Worm (Caenorhabditis elegans) whole organism, L1 larva: Measurements from ENCODE around the gene W10C4.1.

Experiments
- C04F5.9 ChIP-seq: sonication (generic microtip); optimal IDR thresholded peaks from 2 replicates; lab custom pipeline; 2016; ENCODE audit warnings: missing genetic modification characterization, missing compliant biosample characterization
- C16A3.4 ChIP-seq: fragments of 150-350 bp; optimal IDR thresholded peaks from 2 replicates; lab custom pipeline; 2014; ENCODE audit warnings: missing biosample characterization, missing genetic modification characterization
- C34B4.2 ChIP-seq: sonication (generic microtip); optimal IDR thresholded peaks from 2 replicates; lab custom pipeline; 2017; ENCODE audit warnings: mild to moderate bottlenecking, missing genetic modification characterization, missing compliant biosample characterization
- F16B12.6 ChIP-seq: fragments of 150-350 bp; optimal IDR thresholded peaks from 2 replicates; lab custom pipeline; 2014; ENCODE audit warnings: missing biosample characterization, missing genetic modification characterization
- Y116A8C.19 ChIP-seq: sonication (generic microtip); optimal IDR thresholded peaks from 2 replicates; lab custom pipeline; 2016; ENCODE audit warnings: missing compliant biosample characterization, missing genetic modification characterization, borderline replicate concordance
- alr-1 ChIP-seq: fragments of 200-800 bp; sonication (Bioruptor generic); optimal IDR thresholded peaks from 2 replicates; lab custom pipeline; 2018; ENCODE audit warnings: borderline replicate concordance, mild to moderate bottlenecking, missing genetic modification characterization, missing compliant biosample characterization
- ceh-82 ChIP-seq, 3 experiments: fragments of 150-350 bp in 1 of 3; sonication (generic microtip) in 2 of 3; optimal IDR thresholded peaks; 2 replicates each; lab custom pipeline; 2014 to 2017; ENCODE audit warnings: missing biosample characterization in 3 of 3, missing genetic modification characterization in 3 of 3
- ces-1 ChIP-seq: fragments of 150-350 bp; optimal IDR thresholded peaks from 2 replicates; lab custom pipeline; 2014; ENCODE audit warnings: missing biosample characterization, missing genetic modification reagents, missing genetic modification characterization
- dsc-1 ChIP-seq: sonication (generic microtip); optimal IDR thresholded peaks from 2 replicates; lab custom pipeline; 2016; ENCODE audit warnings: mild to moderate bottlenecking, missing genetic modification characterization, missing compliant biosample characterization
- efl-1 ChIP-seq, 4 experiments: fragments of 150-350 bp; optimal IDR thresholded peaks in 3 of 4; peaks in 1 of 4; 1 replicate in 1 of 4; 2 replicates in 3 of 4; lab custom pipeline; 2014; ENCODE audit warnings: missing biosample characterization in 2 of 4, missing genetic modification characterization in 2 of 4, missing genetic modification reagents in 2 of 4
- fkh-10 ChIP-seq: sonication (generic microtip); optimal IDR thresholded peaks from 2 replicates; lab custom pipeline; 2017; ENCODE audit warnings: missing biosample characterization, missing genetic modification reagents, missing genetic modification characterization
- hlh-17 ChIP-seq: fragments of 200-800 bp; sonication (Bioruptor generic); optimal IDR thresholded peaks from 2 replicates; lab custom pipeline; 2018; ENCODE audit warnings: missing genetic modification characterization, mild to moderate bottlenecking, missing compliant biosample characterization, moderate library complexity, borderline replicate concordance
- hpl-2 ChIP-seq: fragments of 150-350 bp; optimal IDR thresholded peaks from 2 replicates; lab custom pipeline; 2014; ENCODE audit warnings: missing biosample characterization, missing genetic modification reagents, missing genetic modification characterization
- irx-1 ChIP-seq: sonication (generic microtip); optimal IDR thresholded peaks from 2 replicates; lab custom pipeline; 2016; ENCODE audit warnings: missing genetic modification characterization, missing compliant biosample characterization
- isw-1 ChIP-seq: fragments of 200-800 bp; sonication (Bioruptor generic); IDR thresholded peaks from 2 replicates; pipeline ENCODE4 v1.3.6; 2022; ENCODE audit warnings: missing genetic modification characterization, missing compliant biosample characterization
- jun-1 ChIP-seq: fragments of 150-350 bp; optimal IDR thresholded peaks from 2 replicates; lab custom pipeline; 2014; ENCODE audit warnings: missing biosample characterization, missing genetic modification reagents, missing genetic modification characterization
- lin-14 ChIP-seq: fragments of 200-800 bp; sonication (Bioruptor generic); optimal IDR thresholded peaks from 2 replicates; lab custom pipeline; 2018; ENCODE audit warnings: mild to moderate bottlenecking, missing genetic modification characterization, moderate library complexity, missing compliant biosample characterization
- lir-3 ChIP-seq: sonication (generic microtip); optimal IDR thresholded peaks from 2 replicates; lab custom pipeline; 2016; ENCODE audit warnings: mild to moderate bottlenecking, missing genetic modification characterization, moderate library complexity, missing compliant biosample characterization; ENCODE audit not compliant: poor library complexity
- lsy-2 ChIP-seq, 2 experiments: fragments of 150-350 bp; optimal IDR thresholded peaks; 2 replicates each; lab custom pipeline; 2014; ENCODE audit warnings: missing biosample characterization in 2 of 2, missing genetic modification characterization in 2 of 2
- mdl-1 ChIP-seq, 2 experiments: fragments of 150-350 bp; optimal IDR thresholded peaks; 2 replicates each; lab custom pipeline; 2014 to 2017; ENCODE audit warnings: missing biosample characterization in 2 of 2, missing genetic modification characterization in 2 of 2, inconsistent platforms in 1 of 2
- nhr-12 ChIP-seq: sonication (generic microtip); optimal IDR thresholded peaks from 2 replicates; lab custom pipeline; 2017; ENCODE audit warnings: missing biosample characterization, missing genetic modification characterization
- nhr-20 ChIP-seq: sonication (generic microtip); optimal IDR thresholded peaks from 2 replicates; lab custom pipeline; 2016; ENCODE audit warnings: mild to moderate bottlenecking, missing genetic modification characterization, missing compliant biosample characterization
- nhr-28 ChIP-seq: fragments of 150-350 bp; optimal IDR thresholded peaks from 2 replicates; lab custom pipeline; 2014; ENCODE audit warnings: missing biosample characterization, missing genetic modification characterization
- nhr-47 ChIP-seq: sonication (generic microtip); optimal IDR thresholded peaks from 2 replicates; lab custom pipeline; 2016; ENCODE audit warnings: mild to moderate bottlenecking, missing genetic modification characterization, moderate library complexity, missing compliant biosample characterization
- nhr-84 ChIP-seq: sonication (generic microtip); optimal IDR thresholded peaks from 2 replicates; lab custom pipeline; 2017; ENCODE audit warnings: missing biosample characterization, missing genetic modification characterization
- nhr-90 ChIP-seq: sonication (generic microtip); optimal IDR thresholded peaks from 2 replicates; lab custom pipeline; 2016; ENCODE audit warnings: mild to moderate bottlenecking, missing genetic modification characterization, missing compliant biosample characterization; ENCODE audit not compliant: poor library complexity
- pag-3 ChIP-seq: sonication (generic microtip); optimal IDR thresholded peaks from 2 replicates; lab custom pipeline; 2017; ENCODE audit warnings: missing genetic modification characterization, mild to moderate bottlenecking, missing compliant biosample characterization, antibody characterized with exemption, borderline replicate concordance; ENCODE audit not compliant: insufficient read depth
- pax-3 ChIP-seq: fragments of 200-800 bp; sonication (Bioruptor generic); optimal IDR thresholded peaks from 2 replicates; lab custom pipeline; 2018; ENCODE audit warnings: mild to moderate bottlenecking, missing genetic modification characterization, moderate library complexity, missing compliant biosample characterization
- skn-1 ChIP-seq: fragments of 150-350 bp; optimal IDR thresholded peaks from 2 replicates; lab custom pipeline; 2014; ENCODE audit warnings: missing biosample characterization, missing genetic modification characterization
- snu-23 ChIP-seq: sonication (generic microtip); optimal IDR thresholded peaks from 2 replicates; lab custom pipeline; 2016; ENCODE audit warnings: missing genetic modification characterization, missing compliant biosample characterization
- sptf-1 ChIP-seq: fragments of 150-350 bp; optimal IDR thresholded peaks from 2 replicates; lab custom pipeline; 2014; ENCODE audit warnings: missing biosample characterization, missing genetic modification characterization
- swsn-7 ChIP-seq: sonication (generic microtip); optimal IDR thresholded peaks from 2 replicates; lab custom pipeline; 2016; ENCODE audit warnings: missing genetic modification characterization, missing compliant biosample characterization
- unc-98 ChIP-seq: fragments of 200-800 bp; sonication (Bioruptor generic); IDR thresholded peaks from 2 replicates; pipeline ENCODE4 v1.3.6; 2022; ENCODE audit warnings: missing genetic modification characterization, missing compliant biosample characterization
- xbp-1 ChIP-seq: sonication (generic microtip); optimal IDR thresholded peaks from 2 replicates; lab custom pipeline; 2016; ENCODE audit warnings: missing genetic modification characterization, missing compliant biosample characterization
- zip-4 ChIP-seq: fragments of 200-800 bp; sonication (Bioruptor generic); optimal IDR thresholded peaks from 2 replicates; lab custom pipeline; 2018; ENCODE audit warnings: mild to moderate bottlenecking, missing genetic modification characterization, moderate library complexity, missing compliant biosample characterization
- ztf-11 ChIP-seq, 2 experiments: sonication (generic microtip); optimal IDR thresholded peaks; 2 replicates each; lab custom pipeline; 2016 to 2017; ENCODE audit warnings: missing genetic modification characterization in 2 of 2, missing biosample characterization in 1 of 2, missing compliant biosample characterization in 1 of 2
- ztf-4 ChIP-seq: fragments of 150-350 bp; optimal IDR thresholded peaks from 2 replicates; lab custom pipeline; 2014; ENCODE audit warnings: missing biosample characterization, missing genetic modification characterization

W10C4.1 gene

ce11 chrIII:171617-172016 is 35.3 kb downstream of the W10C4.1 start, which contains the start of the genes F40G9.9 and F40G9.12:
Gene F40G9.9 (minus strand): TSS chrIII:171717.
Gene F40G9.12 (plus strand): TSS chrIII:171847.
- TF ChIP-seq pag-3 (tag; lab: Kevin White, UChicago) (no peak), efl-1 (optimal IDR thresholded peaks at IDR 0.05; lab: Kevin White, UChicago) (no peak), efl-1 (GFP tag; optimal IDR thresholded peaks at IDR 0.05 in 1 of 2; lab: Kevin White, UChicago) (no peak), C04F5.9 (tag; lab: Kevin White, UChicago) (no peak), lir-3 (no peak), swsn-7 (tag; lab: Kevin White, UChicago) (no peak), pax-3 (tag; lab: Kevin White, UChicago) (no peak), nhr-84 (tag; lab: Kevin White, UChicago) (no peak), ceh-82 (tag; optimal IDR thresholded peaks at IDR 0.05; lab: Kevin White, UChicago) (no peak), hlh-17 (no peak), ztf-4 (tag; lab: Kevin White, UChicago) (no peak), Y116A8C.19 (tag; lab: Kevin White, UChicago) (no peak), nhr-12 (tag; lab: Kevin White, UChicago) (no peak), lin-14 (no peak), alr-1 (tag; lab: Kevin White, UChicago) (no peak), dsc-1 (tag; lab: Kevin White, UChicago) (no peak), xbp-1 (tag; lab: Kevin White, UChicago) (no peak), fkh-10 (GFP tag; lab: Kevin White, UChicago) (no peak), hpl-2 (no peak), C34B4.2 (tag; lab: Kevin White, UChicago) (no peak), C16A3.4 (tag; lab: Kevin White, UChicago) (no peak)
- TF ChIP-seq, all 84 proteins: peak for 0

ce11 chrIII:169478-169877 is 37.4 kb downstream of the W10C4.1 start, which contains the start of gene F40G9.18:
Gene F40G9.18 (minus strand): TSS chrIII:169578.
- no peak for TF ChIP-seq isw-1
- TF ChIP-seq sptf-1 (tag; lab: Kevin White, UChicago): no peak
- TF ChIP-seq jun-1 (tag; lab: Kevin White, UChicago): no peak
- no peak for TF ChIP-seq fkh-10 (GFP tag; lab: Kevin White, UChicago)
- TF ChIP-seq F16B12.6: no peak
- no peak for TF ChIP-seq dsc-1 (tag; lab: Kevin White, UChicago)
- no peak for TF ChIP-seq C16A3.4 (tag; lab: Kevin White, UChicago)
- TF ChIP-seq ces-1 (GFP tag; lab: Kevin White, UChicago): no peak
- TF ChIP-seq Y116A8C.19 (tag; lab: Kevin White, UChicago): no peak
- TF ChIP-seq skn-1: no peak
- no peak for TF ChIP-seq ztf-11 (tag; optimal IDR thresholded peaks at IDR 0.05; lab: Kevin White, UChicago)
- TF ChIP-seq xbp-1 (tag; lab: Kevin White, UChicago): no peak
- TF ChIP-seq alr-1 (tag; lab: Kevin White, UChicago): no peak
- TF ChIP-seq nhr-47: no peak
- no peak for TF ChIP-seq nhr-20
- no peak for TF ChIP-seq snu-23 (GFP tag; lab: Kevin White, UChicago)
- TF ChIP-seq, all 84 proteins: peak for 0

- TF ChIP-seq zip-4 (GFP tag; lab: Kevin White, UChicago): no peak
- no peak for TF ChIP-seq xbp-1 (tag; lab: Kevin White, UChicago)
- TF ChIP-seq lsy-2 (tag; optimal IDR thresholded peaks at IDR 0.05; lab: Kevin White, UChicago): no peak
- TF ChIP-seq pag-3 (tag; lab: Kevin White, UChicago): no peak
- no peak for TF ChIP-seq C16A3.4 (tag; lab: Kevin White, UChicago)
- TF ChIP-seq nhr-90 (tag; lab: Kevin White, UChicago): no peak
- TF ChIP-seq unc-98: no peak
- TF ChIP-seq irx-1 (tag; lab: Kevin White, UChicago): no peak
- TF ChIP-seq mdl-1 (tag; optimal IDR thresholded peaks at IDR 0.05; lab: Kevin White, UChicago): no peak
- no peak for TF ChIP-seq lin-14
- no peak for TF ChIP-seq Y116A8C.19 (tag; lab: Kevin White, UChicago)
- no peak for TF ChIP-seq nhr-28
- no peak for TF ChIP-seq ceh-82 (tag; optimal IDR thresholded peaks at IDR 0.05; lab: Kevin White, UChicago)
- TF ChIP-seq nhr-12 (tag; lab: Kevin White, UChicago): no peak
Observed at ce11 chrIII:165390-165789, 41.5 kb downstream of the W10C4.1 start, which contains the start of gene F40G9.7. Gene F40G9.7 (plus strand): TSS chrIII:165690.
